Worm (Caenorhabditis elegans) whole organism, L1 larva: ENCODE measurements around the gene igcm-1.

Source experiments
- C04F5.9 ChIP-seq: sonication (generic microtip); optimal IDR thresholded peaks from 2 replicates; lab custom pipeline; 2016; ENCODE audit warnings: missing genetic modification characterization, missing compliant biosample characterization
- ama-1 ChIP-seq: fragments of 150-350 bp; optimal IDR thresholded peaks from 2 replicates; lab custom pipeline; 2014
- dsc-1 ChIP-seq: sonication (generic microtip); optimal IDR thresholded peaks from 2 replicates; lab custom pipeline; 2016; ENCODE audit warnings: mild to moderate bottlenecking, missing genetic modification characterization, missing compliant biosample characterization
- elt-2 ChIP-seq: sonication (generic microtip); optimal IDR thresholded peaks from 2 replicates; lab custom pipeline; 2016; ENCODE audit warnings: missing genetic modification characterization, mild to moderate bottlenecking, inconsistent platforms, missing compliant biosample characterization, missing genetic modification reagents
- elt-3 ChIP-seq, 6 experiments: fragments of 150-350 bp in 1 of 6; sonication (generic microtip); optimal IDR thresholded peaks; 2 replicates each; lab custom pipeline; 2017 to 2018; ENCODE audit warnings: missing biosample characterization in 6 of 6, missing genetic modification characterization in 6 of 6, inconsistent platforms in 1 of 6
- hpl-2 ChIP-seq: fragments of 150-350 bp; optimal IDR thresholded peaks from 2 replicates; lab custom pipeline; 2014; ENCODE audit warnings: missing biosample characterization, missing genetic modification reagents, missing genetic modification characterization
- isw-1 ChIP-seq: fragments of 200-800 bp; sonication (Bioruptor generic); IDR thresholded peaks from 2 replicates; pipeline ENCODE4 v1.3.6; 2022; ENCODE audit warnings: missing genetic modification characterization, missing compliant biosample characterization
- lsy-2 ChIP-seq, 2 experiments: fragments of 150-350 bp; optimal IDR thresholded peaks; 2 replicates each; lab custom pipeline; 2014; ENCODE audit warnings: missing biosample characterization in 2 of 2, missing genetic modification characterization in 2 of 2
- nhr-237 ChIP-seq: fragments of 150-350 bp; optimal IDR thresholded peaks from 2 replicates; lab custom pipeline; 2014; ENCODE audit warnings: missing biosample characterization, missing genetic modification characterization
- nhr-77 ChIP-seq: fragments of 150-350 bp; optimal IDR thresholded peaks from 2 replicates; lab custom pipeline; 2014; ENCODE audit warnings: missing biosample characterization, missing genetic modification characterization
- pag-3 ChIP-seq: sonication (generic microtip); optimal IDR thresholded peaks from 2 replicates; lab custom pipeline; 2017; ENCODE audit warnings: missing genetic modification characterization, mild to moderate bottlenecking, missing compliant biosample characterization, antibody characterized with exemption, borderline replicate concordance; ENCODE audit not compliant: insufficient read depth
- vab-15 ChIP-seq: sonication (generic microtip); optimal IDR thresholded peaks from 2 replicates; lab custom pipeline; 2017; ENCODE audit warnings: missing genotype, mild to moderate bottlenecking, missing genetic modification characterization, missing compliant biosample characterization
- ztf-4 ChIP-seq: fragments of 150-350 bp; optimal IDR thresholded peaks from 2 replicates; lab custom pipeline; 2014; ENCODE audit warnings: missing biosample characterization, missing genetic modification characterization

- TF ChIP-seq isw-1 (GFP tag; lab: Robert Waterston, UW): no peak
- no peak for TF ChIP-seq elt-3 (tag; optimal IDR thresholded peaks at IDR 0.05; lab: Kevin White, UChicago)
- no peak for TF ChIP-seq nhr-77 (tag; lab: Kevin White, UChicago)
- TF ChIP-seq hpl-2 (GFP tag; lab: Kevin White, UChicago): no peak
- no peak for TF ChIP-seq ztf-4 (tag; lab: Kevin White, UChicago)
- no peak for TF ChIP-seq ama-1 (lab: Kevin White, UChicago)
- no peak for TF ChIP-seq dsc-1 (tag; lab: Kevin White, UChicago)
- no peak for TF ChIP-seq pag-3 (tag; lab: Kevin White, UChicago)
- no peak for TF ChIP-seq C04F5.9 (tag; lab: Kevin White, UChicago)
- TF ChIP-seq nhr-237 (tag; lab: Kevin White, UChicago): no peak
- no peak for TF ChIP-seq elt-2 (tag; lab: Kevin White, UChicago)
- TF ChIP-seq lsy-2 (tag; optimal IDR thresholded peaks at IDR 0.05; lab: Kevin White, UChicago): no peak
- TF ChIP-seq vab-15 (tag; lab: Kevin White, UChicago): no peak
Measured at ce11 chrX:825375-825774, 25.9 kb downstream of the igcm-1 start, which contains the start of gene daf-3.
